Worm (Caenorhabditis elegans): Measurements from ENCODE around the gene col-95.

Gene col-95

DNA sequence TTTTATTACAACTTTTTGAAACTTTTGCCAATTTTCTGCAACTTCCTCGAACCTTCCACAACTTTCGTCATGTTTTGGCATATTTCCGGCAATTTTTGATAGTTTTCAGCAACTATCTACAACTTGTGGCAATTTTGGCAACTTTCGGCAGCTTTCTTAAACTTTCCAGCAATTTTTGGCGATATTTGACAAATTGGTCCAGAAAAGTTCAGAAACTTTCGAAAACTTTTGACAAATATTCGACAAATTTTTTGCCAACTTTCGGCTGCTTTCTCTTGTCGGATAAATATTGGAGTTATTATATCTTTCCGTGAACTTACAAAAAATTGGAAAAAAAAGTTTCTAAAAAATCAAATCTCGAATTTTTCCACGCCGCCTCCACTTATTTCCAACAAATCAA is 26.5 kb downstream of the col-95 start, which contains the start of gene Y41C4A.18:
Gene Y41C4A.18, plus strand, starts transcription at position 301 of the 400 bp plus-strand sequence.
- TF ChIP-seq F13H6.1 (tag; optimal IDR thresholded peaks at IDR 0.05) (no peak), ttx-3 (tag; optimal IDR thresholded peaks at IDR 0.05) (no peak), unc-55 (GFP tag; optimal IDR thresholded peaks at IDR 0.05) (no peak), lim-6 (tag; optimal IDR thresholded peaks at IDR 0.05) (no peak), dve-1 (tag; optimal IDR thresholded peaks at IDR 0.05) (no peak), fkh-6 (tag; optimal IDR thresholded peaks at IDR 0.05) (no peak), gmeb-2 (tag; optimal IDR thresholded peaks at IDR 0.05) (no peak), ceh-18 (tag; optimal IDR thresholded peaks at IDR 0.05) (no peak), che-1 (tag; optimal IDR thresholded peaks at IDR 0.05) (no peak), nhr-11 (tag; optimal IDR thresholded peaks at IDR 0.05) (no peak), tbx-7 (tag; optimal IDR thresholded peaks at IDR 0.05) (no peak), C38D4.7 (GFP tag; optimal IDR thresholded peaks at IDR 0.05) (no peak), fax-1 (tag; optimal IDR thresholded peaks at IDR 0.05) (no peak), nfya-1 (tag; optimal IDR thresholded peaks at IDR 0.05) (no peak), ceh-6 (GFP tag; optimal IDR thresholded peaks at IDR 0.05) (no peak), lin-11 (tag; optimal IDR thresholded peaks at IDR 0.05) (no peak)

DNA sequence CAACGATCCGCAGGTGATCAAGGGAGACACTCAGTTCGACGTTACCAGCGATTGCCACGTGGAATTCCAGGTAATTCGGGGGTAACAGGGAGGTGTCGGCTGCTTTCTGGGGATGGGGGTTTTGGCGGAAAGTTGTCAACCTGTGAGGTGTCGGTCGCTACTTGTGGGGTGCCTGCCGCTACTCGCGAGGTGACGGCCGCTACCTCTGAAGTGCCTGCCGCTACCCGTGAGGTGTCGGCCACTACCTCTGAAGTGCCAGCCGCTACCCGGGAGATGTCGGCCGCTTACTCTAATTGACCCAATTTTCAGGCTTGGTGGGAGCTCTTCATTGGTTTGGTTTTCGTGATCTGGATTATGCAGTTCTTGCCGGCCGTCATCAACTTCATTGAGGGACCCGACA is 27.1 kb downstream of the col-95 start:
- TF ChIP-seq hlh-6 (tag; optimal IDR thresholded peaks at IDR 0.05) (no peak), fax-1 (tag; optimal IDR thresholded peaks at IDR 0.05) (no peak), K02D7.2 (tag; optimal IDR thresholded peaks at IDR 0.05) (no peak), ceh-6 (GFP tag; optimal IDR thresholded peaks at IDR 0.05) (no peak)

DNA sequence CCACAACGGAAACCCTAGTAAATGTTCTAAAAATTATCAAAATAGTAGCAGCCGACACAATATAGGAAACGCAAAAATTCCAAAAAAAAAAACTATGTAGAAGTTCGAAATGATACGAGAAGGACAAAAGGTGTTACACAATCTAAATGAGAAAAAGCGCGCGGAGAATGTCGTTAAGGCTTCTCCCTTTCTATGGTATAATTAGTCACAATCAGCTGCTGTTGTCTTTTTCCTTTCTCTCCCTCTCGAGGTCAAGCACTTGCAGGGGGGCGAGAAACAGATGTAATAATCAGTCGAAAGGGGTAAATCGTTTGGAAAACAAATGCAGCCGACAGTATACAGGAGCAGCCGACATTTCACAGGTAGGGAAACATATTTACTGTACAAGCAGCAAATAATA is 27.7 kb downstream of the col-95 start:
- TF ChIP-seq lin-11 (tag; optimal IDR thresholded peaks at IDR 0.05) (no peak), unc-55 (GFP tag; optimal IDR thresholded peaks at IDR 0.05) (no peak), T23F11.4 (GFP tag; optimal IDR thresholded peaks at IDR 0.05) (no peak), npax-4 (tag; optimal IDR thresholded peaks at IDR 0.05) (no peak), nfya-1 (tag; optimal IDR thresholded peaks at IDR 0.05) (no peak), rnt-1 (tag; optimal IDR thresholded peaks at IDR 0.05) (no peak), odd-2 (tag; optimal IDR thresholded peaks at IDR 0.05) (no peak), ceh-19 (GFP tag; optimal IDR thresholded peaks at IDR 0.05) (no peak), C08G9.2 (tag; optimal IDR thresholded peaks at IDR 0.05) (no peak), ceh-14 (tag; optimal IDR thresholded peaks at IDR 0.05) (no peak), madf-2 (tag; optimal IDR thresholded peaks at IDR 0.05) (no peak), tbx-7 (tag; optimal IDR thresholded peaks at IDR 0.05) (no peak), ahr-1 (tag; optimal IDR thresholded peaks at IDR 0.05) (no peak), fkh-6 (tag; optimal IDR thresholded peaks at IDR 0.05) (no peak), sox-4 (tag; optimal IDR thresholded peaks at IDR 0.05) (no peak), C38D4.7 (GFP tag; optimal IDR thresholded peaks at IDR 0.05) (no peak), elt-4 (tag; optimal IDR thresholded peaks at IDR 0.05) (no peak), hlh-6 (tag; optimal IDR thresholded peaks at IDR 0.05) (no peak)

DNA sequence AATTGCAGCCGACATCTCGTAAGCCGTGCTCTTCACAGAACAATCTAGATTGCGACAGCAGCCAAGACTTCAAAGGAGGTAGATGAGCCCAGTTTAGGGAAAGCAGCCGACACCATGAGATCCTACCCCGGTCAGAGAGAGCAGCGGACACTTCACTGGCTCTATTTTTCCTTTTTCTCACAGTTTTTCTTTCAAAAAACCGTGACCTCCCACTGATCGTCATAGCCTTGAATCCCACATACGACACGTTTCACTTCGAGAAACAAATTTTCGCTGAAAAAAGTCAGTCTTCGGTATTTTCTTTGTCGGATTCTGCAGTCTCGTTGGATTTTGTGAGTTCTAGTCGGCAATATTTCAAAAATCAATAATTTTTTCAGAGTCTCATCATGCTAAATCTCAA is 28.3 kb downstream of the col-95 start, which contains the start of gene Y41C4A.21:
Gene Y41C4A.21, plus strand, starts transcription at position 301 of the 400 bp plus-strand sequence.
- TF ChIP-seq K09A11.1 (tag; optimal IDR thresholded peaks at IDR 0.05; ENCODE audit: insufficient read depth), result no peak
- no peak for TF ChIP-seq ceh-19 (GFP tag; optimal IDR thresholded peaks at IDR 0.05)
- no peak for TF ChIP-seq ceh-34 (tag; optimal IDR thresholded peaks at IDR 0.05)
- no peak for TF ChIP-seq C08G9.2 (tag; optimal IDR thresholded peaks at IDR 0.05)
- no peak for TF ChIP-seq nhr-232 (tag; optimal IDR thresholded peaks at IDR 0.05)
- no peak for TF ChIP-seq ets-4 (tag; optimal IDR thresholded peaks at IDR 0.05)
- no peak for TF ChIP-seq ceh-31 (tag; optimal IDR thresholded peaks at IDR 0.05)
- TF ChIP-seq sox-4 (tag; optimal IDR thresholded peaks at IDR 0.05), result no peak
- TF ChIP-seq ref-2 (tag; optimal IDR thresholded peaks at IDR 0.05), result no peak
- TF ChIP-seq hlh-15 (tag; optimal IDR thresholded peaks at IDR 0.05), result no peak
- TF ChIP-seq pha-4 (tag; optimal IDR thresholded peaks at IDR 0.05), result no peak

All from whole organism, late embryonic.